Worm (Caenorhabditis elegans): ENCODE results near the gene nhr-42.

ce11 chrV:7027055-7027454 is 28.4 kb downstream of the nhr-42 start, which contains the start of gene F20A1.6:
- TF ChIP-seq ztf-29 (GFP tag; IDR thresholded peaks at IDR 0.05) (no peak), flt-1 (GFP tag; IDR thresholded peaks at IDR 0.05) (no peak), cog-1 (tag; optimal IDR thresholded peaks at IDR 0.05) (no peak), tab-1 (GFP tag; IDR thresholded peaks at IDR 0.05) (no peak), T22C8.4 (GFP tag; IDR thresholded peaks at IDR 0.05) (no peak), klf-2 (GFP tag; conservative IDR thresholded peaks at IDR 0.05) (no peak), ztf-23 (GFP tag; IDR thresholded peaks at IDR 0.05) (no peak)

Measured in whole organism, midembryonic.